Fruit fly (Drosophila melanogaster): ENCODE measurements around the gene Sry-beta.

The Sry-beta gene

dm6 chr3R:30092700-30093044 is 53.2 kb downstream of the Sry-beta start (continued):
- TF ChIP-seq Hr3 (GFP tag; optimal IDR thresholded peaks at IDR 0.05) (peak; percentile 74), CG11695 (GFP tag; IDR thresholded peaks at IDR 0.05) (peak; percentile 78), CG2889 (GFP tag; IDR thresholded peaks at IDR 0.05) (peak; percentile 85), jigr1 (GFP tag; IDR thresholded peaks at IDR 0.05) (peak; percentile 55; the same call in 2 of the 3 replicates), CG2116 (GFP tag; optimal IDR thresholded peaks at IDR 0.05) (peak; percentile 37), CG4854 (GFP tag; optimal IDR thresholded peaks at IDR 0.05) (peak; percentile 74), BtbVII (GFP tag; optimal IDR thresholded peaks at IDR 0.05) (peak; percentile 74), CG31224 (GFP tag; IDR thresholded peaks at IDR 0.05) (peak; percentile 72), CG8290 (GFP tag; optimal IDR thresholded peaks at IDR 0.05) (peak; percentile 37), CG8290 (tag; optimal IDR thresholded peaks at IDR 0.05) (peak in 1 of 2 experiments; percentile 90), dysf (GFP tag; IDR thresholded peaks at IDR 0.05) (peak; percentile 91), zen2 (GFP tag; IDR thresholded peaks at IDR 0.05; ENCODE audit: partially characterized antibody) (no peak), Optix (GFP tag; IDR thresholded peaks at IDR 0.05) (peak; percentile 83; the same call in 2 of the 3 replicates), CG7987 (GFP tag; optimal IDR thresholded peaks at IDR 0.05) (peak; percentile 92), Ets97D (GFP tag; optimal IDR thresholded peaks at IDR 0.05) (peak; percentile 57), ab (GFP tag; optimal IDR thresholded peaks at IDR 0.05) (peak; percentile 33), abd-A (tag; optimal IDR thresholded peaks at IDR 0.05) (peak; percentile 35), Fer1 (GFP tag; optimal IDR thresholded peaks at IDR 0.05) (peak; percentile 84), tup (GFP tag; optimal IDR thresholded peaks at IDR 0.05) (peak; percentile 72), lov (optimal IDR thresholded peaks at IDR 0.05) (no peak), lov (GFP tag; IDR thresholded peaks at IDR 0.05) (peak; percentile 82), mirr (GFP tag; optimal IDR thresholded peaks at IDR 0.05) (peak; percentile 44), CG43689 (GFP tag; IDR thresholded peaks at IDR 0.05) (peak; percentile 73), gcm2 (GFP tag; optimal IDR thresholded peaks at IDR 0.05) (peak; percentile 60), CG12744 (GFP tag; optimal IDR thresholded peaks at IDR 0.05) (peak; percentile 84), MESR4 (GFP tag; optimal IDR thresholded peaks at IDR 0.05) (peak; percentile 14), HmgD (GFP tag; optimal IDR thresholded peaks at IDR 0.05) (peak; percentile 57), lilli (GFP tag; optimal IDR thresholded peaks at IDR 0.05) (peak; percentile 90), caup (GFP tag; optimal IDR thresholded peaks at IDR 0.05; ENCODE audit: severe bottlenecking) (peak; percentile 83), trem (tag; optimal IDR thresholded peaks at IDR 0.05) (peak; percentile 66), tio (GFP tag; optimal IDR thresholded peaks at IDR 0.05) (peak; percentile 80), CG1024 (GFP tag; IDR thresholded peaks at IDR 0.05) (peak; percentile 77), gem (tag; optimal IDR thresholded peaks at IDR 0.05) (peak; percentile 90), Camta (GFP tag; optimal IDR thresholded peaks at IDR 0.05) (peak; percentile 86), CG3726 (GFP tag; IDR thresholded peaks at IDR 0.05) (peak; percentile 75; the same call in 2 of the 3 replicates), CG14667 (GFP tag; IDR thresholded peaks at IDR 0.05) (peak; percentile 62), Neu2 (GFP tag; optimal IDR thresholded peaks at IDR 0.05; ENCODE audit: borderline replicate concordance) (no peak), dan (GFP tag; IDR thresholded peaks at IDR 0.05) (no peak), CG7786 (GFP tag; optimal IDR thresholded peaks at IDR 0.05) (peak; percentile 84), ERR (GFP tag; optimal IDR thresholded peaks at IDR 0.05) (peak; percentile 84), unc-4 (GFP tag; IDR thresholded peaks at IDR 0.05; ENCODE audit: partially characterized antibody) (no peak), so (GFP tag; IDR thresholded peaks at IDR 0.05) (peak; percentile 88), vvl (GFP tag; IDR thresholded peaks at IDR 0.05) (peak; percentile 95), H15 (GFP tag; IDR thresholded peaks at IDR 0.05) (peak; percentile 88), CG6175 (GFP tag; IDR thresholded peaks at IDR 0.05) (peak; percentile 81; the same call in 2 of the 3 replicates), grau (tag; optimal IDR thresholded peaks at IDR 0.05) (peak; percentile 86), sd (tag; optimal IDR thresholded peaks at IDR 0.05) (peak; percentile 87), CG15696 (tag; optimal IDR thresholded peaks at IDR 0.05) (peak; percentile 39), HHEX (GFP tag; optimal IDR thresholded peaks at IDR 0.05) (peak; percentile 86), dpn (GFP tag; optimal IDR thresholded peaks at IDR 0.05) (peak; percentile 87 to 88), CG31441 (GFP tag; IDR thresholded peaks at IDR 0.05) (peak; percentile 77), CG4730 (GFP tag; IDR thresholded peaks at IDR 0.05) (peak; percentile 75)

Data from whole organism, embryonic.